Fruit fly (Drosophila melanogaster) whole organism, embryonic: ENCODE results near the gene CG33687.
A peak's percentile ranks its signal among the peaks of the same experiment; 100 is the strongest.

Experiments
- BtbVII ChIP-seq: fragments of 200-800 bp; sonication (Bioruptor generic); optimal IDR thresholded peaks from 3 replicates; lab custom pipeline; 2017; ENCODE audit warnings: missing biosample characterization, mild to moderate bottlenecking, missing genetic modification characterization
- Bteb2 ChIP-seq: fragments of 200-800 bp; sonication (Bioruptor generic); optimal IDR thresholded peaks from 2 replicates; lab custom pipeline; 2016; ENCODE audit warnings: missing biosample characterization, missing genetic modification characterization
- CG11093 ChIP-seq: fragments of 200-800 bp; sonication (Bioruptor generic); IDR thresholded peaks from 3 replicates; pipeline ENCODE4 v1.3.6; 2022; ENCODE audit warnings: missing biosample characterization, missing genetic modification characterization
- CG12299 ChIP-seq: fragments of 200-800 bp; sonication (Bioruptor generic); optimal IDR thresholded peaks from 2 replicates; lab custom pipeline; 2018; ENCODE audit warnings: missing biosample characterization, mild to moderate bottlenecking, missing genetic modification characterization
- CG12769 ChIP-seq: fragments of 200-800 bp; sonication (Bioruptor generic); optimal IDR thresholded peaks from 2 replicates; lab custom pipeline; 2019; ENCODE audit warnings: missing biosample characterization, mild to moderate bottlenecking, missing genetic modification characterization, moderate library complexity
- CG13296 ChIP-seq: fragments of 200-800 bp; sonication (Bioruptor generic); optimal IDR thresholded peaks from 3 replicates; lab custom pipeline; 2018; ENCODE audit warnings: missing biosample characterization, mild to moderate bottlenecking, missing genetic modification characterization
- CG14014 ChIP-seq: fragments of 200-800 bp; sonication (Bioruptor generic); IDR thresholded peaks from 2 replicates; pipeline ENCODE4 v1.3.6; 2022; ENCODE audit warnings: missing biosample characterization, missing genetic modification characterization
- CG14441 ChIP-seq: fragments of 200-800 bp; sonication (Bioruptor generic); IDR thresholded peaks from 2 replicates; pipeline ENCODE4 v1.3.6; 2022; ENCODE audit warnings: missing biosample characterization, missing genetic modification characterization
- CG14860 ChIP-seq: fragments of 200-800 bp; sonication (Bioruptor generic); IDR thresholded peaks from 3 replicates; pipeline ENCODE4 v1.3.6; 2022; ENCODE audit warnings: missing biosample characterization, missing genetic modification characterization; ENCODE audit not compliant: partially characterized antibody
- CG15269 ChIP-seq: fragments of 200-800 bp; sonication (Bioruptor generic); optimal IDR thresholded peaks from 2 replicates; lab custom pipeline; 2018; ENCODE audit warnings: missing biosample characterization, mild to moderate bottlenecking, missing genetic modification characterization, moderate library complexity
- CG17568 ChIP-seq: fragments of 200-800 bp; sonication (Bioruptor generic); optimal IDR thresholded peaks from 2 replicates; lab custom pipeline; 2018; ENCODE audit warnings: missing biosample characterization, mild to moderate bottlenecking, missing genetic modification characterization, moderate library complexity
- CG2678 ChIP-seq: fragments of 200-800 bp; sonication (Bioruptor generic); optimal IDR thresholded peaks from 3 replicates; lab custom pipeline; 2019; ENCODE audit warnings: missing biosample characterization, mild to moderate bottlenecking, missing genetic modification characterization, moderate library complexity
- CG3281 ChIP-seq: fragments of 200-800 bp; sonication (Bioruptor generic); optimal IDR thresholded peaks from 3 replicates; lab custom pipeline; 2017; ENCODE audit warnings: missing biosample characterization, mild to moderate bottlenecking, missing genetic modification characterization
- CG4360 ChIP-seq: fragments of 200-800 bp; sonication (Bioruptor generic); IDR thresholded peaks from 2 replicates; pipeline ENCODE4 v1.3.6; 2022; ENCODE audit warnings: missing biosample characterization, missing genetic modification characterization
- CG5953 ChIP-seq: fragments of 200-800 bp; sonication (Bioruptor generic); IDR thresholded peaks from 2 replicates; pipeline ENCODE4 v1.3.6; 2022; ENCODE audit warnings: missing biosample characterization, missing genetic modification characterization
- CG7839 ChIP-seq: fragments of 200-800 bp; sonication (Bioruptor generic); optimal IDR thresholded peaks from 3 replicates; lab custom pipeline; 2018; ENCODE audit warnings: missing biosample characterization, mild to moderate bottlenecking, missing genetic modification characterization, moderate library complexity
- D ChIP-seq, 2 experiments: fragments of 200-800 bp in 1 of 2; fragments of >200 bp in 1 of 2; sonication (Bioruptor generic) in 1 of 2; optimal IDR thresholded peaks; 2 replicates in 1 of 2; 3 replicates in 1 of 2; lab custom pipeline; 2017; ENCODE audit warnings: mild to moderate bottlenecking in 1 of 2, missing biosample characterization in 1 of 2, missing genetic modification characterization in 1 of 2, missing genetic modification reagents in 1 of 2
- Drgx ChIP-seq: fragments of 200-800 bp; sonication (Bioruptor generic); IDR thresholded peaks from 2 replicates; pipeline ENCODE4 v1.3.6; 2022; ENCODE audit warnings: missing biosample characterization, missing genetic modification characterization
- E2f2 ChIP-seq: fragments of 200-800 bp; sonication (Bioruptor generic); IDR thresholded peaks from 2 replicates; pipeline ENCODE4 v1.3.6; 2022; ENCODE audit warnings: missing biosample characterization, missing genetic modification characterization
- Fer1 ChIP-seq: fragments of 200-800 bp; sonication (Bioruptor generic); optimal IDR thresholded peaks from 2 replicates; lab custom pipeline; 2017; ENCODE audit warnings: missing biosample characterization, mild to moderate bottlenecking, missing genetic modification characterization
- Hsf ChIP-seq: fragments of 200-800 bp; sonication (Bioruptor generic); optimal IDR thresholded peaks from 3 replicates; lab custom pipeline; 2016; ENCODE audit warnings: missing biosample characterization, missing genetic modification characterization
- Jarid2 ChIP-seq: fragments of 200-800 bp; sonication (Bioruptor generic); optimal IDR thresholded peaks from 3 replicates; lab custom pipeline; 2017; ENCODE audit warnings: mild to moderate bottlenecking, missing biosample characterization, missing genetic modification reagents, missing genetic modification characterization
- Mad ChIP-seq: fragments of 200-800 bp; sonication (Bioruptor generic); optimal IDR thresholded peaks from 2 replicates; lab custom pipeline; 2016; ENCODE audit warnings: missing biosample characterization, missing genetic modification characterization
- Meics ChIP-seq: fragments of 200-800 bp; sonication (Bioruptor generic); optimal IDR thresholded peaks from 2 replicates; lab custom pipeline; 2017; ENCODE audit warnings: missing biosample characterization, mild to moderate bottlenecking, missing genetic modification characterization
- Mrtf ChIP-seq: fragments of 200-800 bp; sonication (Bioruptor generic); IDR thresholded peaks from 3 replicates; pipeline ENCODE4 v1.3.6; 2022; ENCODE audit warnings: missing biosample characterization, missing genetic modification characterization
- Neu2 ChIP-seq: fragments of 200-800 bp; sonication (Bioruptor generic); optimal IDR thresholded peaks from 3 replicates; lab custom pipeline; 2016; ENCODE audit warnings: missing biosample characterization, missing genetic modification characterization, borderline replicate concordance
- Rfx ChIP-seq: fragments of 200-800 bp; sonication (Bioruptor generic); IDR thresholded peaks from 2 replicates; pipeline ENCODE4 v1.3.6; 2022; ENCODE audit warnings: missing biosample characterization, missing genetic modification characterization
- Scr ChIP-seq: fragments of 200-800 bp; sonication (Bioruptor generic); IDR thresholded peaks from 2 replicates; pipeline ENCODE4 v1.3.6; 2022; ENCODE audit warnings: missing biosample characterization, missing genetic modification characterization; ENCODE audit not compliant: partially characterized antibody
- Xbp1 ChIP-seq: fragments of 200-800 bp; sonication (Bioruptor generic); optimal IDR thresholded peaks from 3 replicates; lab custom pipeline; 2016; ENCODE audit warnings: missing biosample characterization, mild to moderate bottlenecking, missing genetic modification characterization
- amos ChIP-seq: fragments of 200-800 bp; sonication (Bioruptor generic); IDR thresholded peaks from 2 replicates; pipeline ENCODE4 v1.3.6; 2022; ENCODE audit warnings: missing biosample characterization, missing genetic modification characterization; ENCODE audit not compliant: partially characterized antibody
- dati ChIP-seq: fragments of 200-800 bp; sonication (Bioruptor generic); IDR thresholded peaks from 2 replicates; pipeline ENCODE4 v1.3.6; 2022; ENCODE audit warnings: missing biosample characterization, missing genetic modification characterization
- exex ChIP-seq: fragments of 200-800 bp; sonication (Bioruptor generic); optimal IDR thresholded peaks from 4 replicates; lab custom pipeline; 2018; ENCODE audit warnings: missing biosample characterization, mild to moderate bottlenecking, missing genetic modification characterization, moderate library complexity
- fru ChIP-seq: fragments of >200 bp; optimal IDR thresholded peaks from 2 replicates; lab custom pipeline; 2017
- gfzf ChIP-seq: fragments of 200-800 bp; sonication (Bioruptor generic); optimal IDR thresholded peaks from 2 replicates; lab custom pipeline; 2016; ENCODE audit warnings: missing biosample characterization, mild to moderate bottlenecking, missing genetic modification characterization, moderate library complexity
- gro ChIP-seq: fragments of 200-800 bp; sonication (Bioruptor generic); optimal IDR thresholded peaks from 2 replicates; lab custom pipeline; 2016; ENCODE audit warnings: missing biosample characterization, missing genetic modification characterization
- kah ChIP-seq: fragments of 200-800 bp; sonication (Bioruptor generic); optimal IDR thresholded peaks from 2 replicates; lab custom pipeline; 2018; ENCODE audit warnings: missing biosample characterization, mild to moderate bottlenecking, missing genetic modification characterization
- lilli ChIP-seq: fragments of 200-800 bp; sonication (Bioruptor generic); optimal IDR thresholded peaks from 3 replicates; lab custom pipeline; 2016; ENCODE audit warnings: missing biosample characterization, missing genetic modification characterization
- nom ChIP-seq: fragments of 200-800 bp; sonication (Bioruptor generic); optimal IDR thresholded peaks from 2 replicates; lab custom pipeline; 2017; ENCODE audit warnings: missing biosample characterization, missing genetic modification characterization, mild to moderate bottlenecking, moderate library complexity, missing genetic modification reagents
- pfk ChIP-seq: fragments of 200-800 bp; sonication (Bioruptor generic); optimal IDR thresholded peaks from 2 replicates; lab custom pipeline; 2018; ENCODE audit warnings: missing biosample characterization, mild to moderate bottlenecking, missing genetic modification characterization, moderate library complexity
- salm ChIP-seq: fragments of 200-800 bp; sonication (Bioruptor generic); optimal IDR thresholded peaks from 2 replicates; lab custom pipeline; 2018; ENCODE audit warnings: missing biosample characterization, mild to moderate bottlenecking, missing genetic modification characterization
- schlank ChIP-seq: fragments of 200-800 bp; sonication (Bioruptor generic); optimal IDR thresholded peaks from 2 replicates; lab custom pipeline; 2018; ENCODE audit warnings: missing biosample characterization, mild to moderate bottlenecking, missing genetic modification characterization
- scrt ChIP-seq: fragments of 200-800 bp; sonication (Bioruptor generic); optimal IDR thresholded peaks from 2 replicates; lab custom pipeline; 2018; ENCODE audit warnings: missing biosample characterization, mild to moderate bottlenecking, missing genetic modification characterization, moderate library complexity
- sna ChIP-seq: fragments of 200-800 bp; sonication (Bioruptor generic); IDR thresholded peaks from 2 replicates; pipeline ENCODE4 v1.3.6; 2022; ENCODE audit warnings: missing biosample characterization, missing genetic modification characterization; ENCODE audit not compliant: partially characterized antibody
- sqz ChIP-seq: fragments of 200-800 bp; sonication (Bioruptor generic); optimal IDR thresholded peaks from 3 replicates; lab custom pipeline; 2018; ENCODE audit warnings: missing biosample characterization, mild to moderate bottlenecking, missing genetic modification characterization
- tap ChIP-seq: fragments of 200-800 bp; optimal IDR thresholded peaks from 3 replicates; lab custom pipeline; 2019; ENCODE audit warnings: missing biosample characterization, mild to moderate bottlenecking, missing genetic modification characterization, moderate library complexity
- unpg ChIP-seq: fragments of 200-800 bp; sonication (Bioruptor generic); optimal IDR thresholded peaks from 3 replicates; lab custom pipeline; 2018; ENCODE audit warnings: missing biosample characterization, mild to moderate bottlenecking, missing genetic modification characterization, moderate library complexity
- wdn ChIP-seq: fragments of 200-800 bp; sonication (Bioruptor generic); IDR thresholded peaks from 2 replicates; pipeline ENCODE4 v1.3.6; 2022; ENCODE audit warnings: missing biosample characterization, missing genetic modification characterization
- yki ChIP-seq: fragments of >200 bp; optimal IDR thresholded peaks from 3 replicates; lab custom pipeline; 2018

Gene CG33687

dm6 chr3L:16164150-16165039 lies 33.3 kb upstream of the CG33687 start, which contains the start of gene CG5151 (continued):
- TF ChIP-seq gro (peak; percentile 10), Jarid2 (GFP tag; lab: Kevin White, UChicago) (peak; percentile 87), lilli (no peak), Drgx (GFP tag; lab: Robert Waterston, UW) (no peak), salm (tag; lab: Kevin White, UChicago) (no peak), gfzf (GFP tag; lab: Kevin White, UChicago) (no peak), CG3281 (GFP tag; lab: Kevin White, UChicago) (peak; percentile 36), Hsf (GFP tag; lab: Kevin White, UChicago) (no peak), pfk (GFP tag; lab: Kevin White, UChicago) (peak; percentile 93), CG5953 (GFP tag; lab: Robert Waterston, UW) (no peak), CG17568 (GFP tag; lab: Kevin White, UChicago) (peak; percentile 20), sna (GFP tag; lab: Robert Waterston, UW) (peak; percentile 74), kah (GFP tag; lab: Kevin White, UChicago) (no peak), Rfx (GFP tag; lab: Robert Waterston, UW) (peak; percentile 44; the same call in 1 of the 2 replicates), Meics (GFP tag; lab: Kevin White, UChicago) (peak; percentile 28), dati (GFP tag; lab: Robert Waterston, UW) (no peak), CG14441 (0 out of 2 replicates have a peak, but pooled peaks have one; percentile 10), scrt (GFP tag; lab: Kevin White, UChicago) (peak; percentile 18), CG13296 (GFP tag; lab: Kevin White, UChicago) (peak; percentile 22), schlank (tag; lab: Kevin White, UChicago) (peak; percentile 14), tap (tag; lab: Kevin White, UChicago) (no peak), CG11093 (no peak), nom (peak; percentile 68), E2f2 (GFP tag; lab: Robert Waterston, UW) (peak; percentile 19; the same call in 1 of the 2 replicates), sqz (GFP tag; lab: Kevin White, UChicago) (peak; percentile 4), Mad (GFP tag; lab: Kevin White, UChicago) (no peak), Scr (peak; percentile 69), amos (GFP tag; lab: Robert Waterston, UW) (peak; percentile 45; the same call in 1 of the 2 replicates), Neu2 (GFP tag; lab: Kevin White, UChicago) (no peak), Fer1 (peak; percentile 40), CG2678 (peak; percentile 13), yki (lab: Kevin White, UChicago) (peak; percentile 74), unpg (GFP tag; lab: Kevin White, UChicago) (no peak), CG15269 (tag; lab: Kevin White, UChicago) (no peak), CG14014 (GFP tag; lab: Robert Waterston, UW) (0 out of 2 replicates have a peak, but pooled peaks have one; percentile 3), exex (peak; percentile 20), CG14860 (GFP tag; lab: Robert Waterston, UW) (peak; percentile 91), D (optimal IDR thresholded peaks at IDR 0.05; lab: Kevin White, UChicago) (no peak), D (GFP tag; optimal IDR thresholded peaks at IDR 0.05; lab: Kevin White, UChicago) (no peak), CG4360 (GFP tag; lab: Robert Waterston, UW) (peak; percentile 87), Bteb2 (GFP tag; lab: Kevin White, UChicago) (no peak), Xbp1 (GFP tag; lab: Kevin White, UChicago) (no peak), CG7839 (tag; lab: Kevin White, UChicago) (peak; percentile 30), Mrtf (GFP tag; lab: Robert Waterston, UW) (no peak), wdn (GFP tag; lab: Robert Waterston, UW) (peak; percentile 33; the same call in 1 of the 2 replicates), CG12769 (tag; lab: Kevin White, UChicago) (peak; percentile 19), CG12299 (tag; lab: Kevin White, UChicago) (peak; percentile 64), BtbVII (GFP tag; lab: Kevin White, UChicago) (peak; percentile 40), fru (lab: Kevin White, UChicago) (no peak)
